Worm (Caenorhabditis elegans): ENCODE data around the gene ragc-1.

The ragc-1 gene

DNA sequence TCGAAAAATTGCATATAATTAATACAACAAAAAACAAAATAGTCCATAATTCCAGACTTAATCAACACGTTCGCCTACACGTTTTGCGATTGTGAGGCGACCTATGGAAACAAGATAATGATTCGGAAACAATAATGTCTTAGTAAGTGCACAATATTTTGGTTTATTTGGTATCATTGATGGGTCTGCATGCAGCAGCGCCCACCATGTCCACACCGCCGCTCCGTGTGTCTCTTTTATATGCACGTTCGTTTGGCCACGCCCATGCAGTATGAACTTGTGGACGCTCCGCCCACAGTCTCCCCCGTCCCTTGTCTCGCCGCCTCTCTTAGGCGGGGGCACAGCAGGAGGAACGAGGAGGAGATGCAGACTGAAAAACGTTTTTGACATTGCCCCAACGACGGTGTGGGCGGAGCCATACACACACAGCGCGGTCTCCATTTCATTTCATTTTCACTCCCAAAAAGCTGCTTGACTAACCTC lies 10.5 kb downstream of the ragc-1 start, which contains the start of gene mig-38 (continued):
- peak; percentile 48; the same call in 1 of the 2 replicates for TF ChIP-seq mcd-1 (GFP tag; IDR thresholded peaks at IDR 0.05)
- peak; percentile 52 for TF ChIP-seq lin-40 (tag; optimal IDR thresholded peaks at IDR 0.05)
- TF ChIP-seq chd-7 (tag; optimal IDR thresholded peaks at IDR 0.05): peak; percentile 48
- no peak for TF ChIP-seq sdz-38 (tag; optimal IDR thresholded peaks at IDR 0.05)
- TF ChIP-seq ztf-22 (GFP tag; optimal IDR thresholded peaks at IDR 0.05): no peak
- no peak for TF ChIP-seq sea-2 (GFP tag; IDR thresholded peaks at IDR 0.05)
- peak; percentile 55 for TF ChIP-seq dox-1 (GFP tag; IDR thresholded peaks at IDR 0.05)
- TF ChIP-seq K12H6.12 (tag; optimal IDR thresholded peaks at IDR 0.05): peak; percentile 52
- TF ChIP-seq lir-1 (GFP tag; conservative IDR thresholded peaks at IDR 0.05): no peak
- no peak for TF ChIP-seq pbrm-1 (GFP tag; IDR thresholded peaks at IDR 0.05)
- TF ChIP-seq Y95B8A.8 (GFP tag; IDR thresholded peaks at IDR 0.05): 0 out of 2 replicates have a peak, but pooled peaks have one; percentile 13
- TF ChIP-seq hsf-1 (GFP tag; IDR thresholded peaks at IDR 0.05): no peak
- TF ChIP-seq snpc-4 (GFP tag; optimal IDR thresholded peaks at IDR 0.05): no peak
- TF ChIP-seq snpc-4 (tag; optimal IDR thresholded peaks at IDR 0.05): peak in 1 of 4 experiments; percentile 4
- TF ChIP-seq aptf-2 (GFP tag; conservative IDR thresholded peaks at IDR 0.05): no peak
- peak; percentile 22 for TF ChIP-seq atf-7 (tag; optimal IDR thresholded peaks at IDR 0.05)
- peak; percentile 41; the same call in 1 of the 2 replicates for TF ChIP-seq hmg-1.2 (GFP tag; IDR thresholded peaks at IDR 0.05)
- TF ChIP-seq B0261.1 (tag; optimal IDR thresholded peaks at IDR 0.05): no peak
- no peak for TF ChIP-seq nhr-120 (GFP tag; IDR thresholded peaks at IDR 0.05)
- TF ChIP-seq gei-17 (GFP tag; optimal IDR thresholded peaks at IDR 0.05): peak; percentile 32
- TF ChIP-seq C17E4.6 (GFP tag; IDR thresholded peaks at IDR 0.05): 0 out of 2 replicates have a peak, but pooled peaks have one; percentile 20
- peak; percentile 29 for TF ChIP-seq athp-1 (tag; optimal IDR thresholded peaks at IDR 0.05)
- TF ChIP-seq lag-1 (GFP tag; IDR thresholded peaks at IDR 0.05): no peak
- TF ChIP-seq somi-1 (GFP tag; optimal IDR thresholded peaks at IDR 0.05): peak; percentile 22
- no peak for TF ChIP-seq die-1 (tag; optimal IDR thresholded peaks at IDR 0.05)
- peak; percentile 75 for TF ChIP-seq nhr-80 (tag; optimal IDR thresholded peaks at IDR 0.05)
- no peak for TF ChIP-seq cebp-1 (GFP tag; IDR thresholded peaks at IDR 0.05)
- TF ChIP-seq cebp-1 (tag; optimal IDR thresholded peaks at IDR 0.05): peak; percentile 54
- no peak for TF ChIP-seq T26A5.8 (tag; optimal IDR thresholded peaks at IDR 0.05)
- TF ChIP-seq let-526 (GFP tag; IDR thresholded peaks at IDR 0.05): no peak
- peak; percentile 53 for TF ChIP-seq F23B12.7 (tag; optimal IDR thresholded peaks at IDR 0.05; ENCODE audit: insufficient read depth)
- TF ChIP-seq B0019.2 (GFP tag; conservative IDR thresholded peaks at IDR 0.05): no peak
- TF ChIP-seq ceh-27 (GFP tag; optimal IDR thresholded peaks at IDR 0.05): peak; percentile 11

DNA sequence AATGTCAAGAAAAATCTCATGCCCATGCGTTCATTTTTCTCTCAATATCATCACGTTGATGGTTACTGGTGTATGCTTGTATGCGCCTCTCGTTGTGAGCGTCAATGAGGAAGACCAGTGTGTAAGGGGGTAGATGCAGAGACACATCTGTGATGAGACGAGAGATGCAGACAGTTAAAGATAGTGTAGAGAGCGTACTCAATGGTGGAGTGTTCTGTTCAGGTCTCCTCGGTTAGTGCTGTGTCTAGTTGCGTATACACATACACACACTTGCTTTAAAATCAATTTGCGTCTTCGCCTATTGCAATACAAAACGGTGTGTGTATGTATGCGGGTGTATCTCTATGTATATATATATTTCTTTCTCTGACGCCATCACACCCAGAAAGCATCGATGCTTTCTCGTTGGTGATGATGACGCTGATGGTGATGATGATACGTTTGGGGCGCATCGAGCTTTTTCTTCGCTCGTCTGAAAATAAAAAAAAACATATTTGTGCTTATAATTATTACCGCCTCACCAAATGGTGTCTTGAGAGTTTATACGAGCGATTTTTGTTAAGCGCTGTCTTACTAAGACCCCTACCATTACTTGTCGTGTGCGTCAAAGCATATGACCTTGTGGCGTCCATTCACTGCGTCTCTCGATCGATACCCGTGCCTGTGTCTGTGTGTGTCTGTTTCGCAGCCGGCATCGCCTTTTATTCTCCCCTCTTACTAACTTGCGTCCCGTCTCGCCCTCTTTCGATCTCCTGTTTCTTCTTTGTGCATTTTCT lies 11.1 kb downstream of the ragc-1 start, which contains the start of gene F40F11.3:
TSS of gene F40F11.3 (minus strand) at position 589 of the 776 bp plus-strand sequence.
- TF ChIP-seq snpc-4 (GFP tag; optimal IDR thresholded peaks at IDR 0.05): no peak
- peak in 3 of 4 experiments; percentile 20 to 44 (median 26) for TF ChIP-seq snpc-4 (tag; optimal IDR thresholded peaks at IDR 0.05)
- peak; percentile 87 for TF ChIP-seq repo-1 (tag; optimal IDR thresholded peaks at IDR 0.05)
- no peak for TF ChIP-seq rcor-1 (GFP tag; IDR thresholded peaks at IDR 0.05)
- TF ChIP-seq T26A5.8 (tag; optimal IDR thresholded peaks at IDR 0.05): no peak
- TF ChIP-seq ztf-6 (GFP tag; IDR thresholded peaks at IDR 0.05): no peak
- no peak for TF ChIP-seq snpc-3.4 (tag; optimal IDR thresholded peaks at IDR 0.05)
- no peak for TF ChIP-seq ztf-25 (GFP tag; IDR thresholded peaks at IDR 0.05)
- peak; percentile 77 for TF ChIP-seq nfyb-1 (GFP tag; IDR thresholded peaks at IDR 0.05)
- TF ChIP-seq K11D2.4 (GFP tag; IDR thresholded peaks at IDR 0.05): peak; percentile 61
- no peak for TF ChIP-seq mel-28 (tag; optimal IDR thresholded peaks at IDR 0.05; ENCODE audit: borderline replicate concordance)
- no peak; the same call in 1 of the 2 replicates for TF ChIP-seq Y53G8AR.9 (GFP tag; conservative IDR thresholded peaks at IDR 0.05)
- TF ChIP-seq B0035.1 (tag; optimal IDR thresholded peaks at IDR 0.05): no peak
- TF ChIP-seq lsy-27 (tag; optimal IDR thresholded peaks at IDR 0.05; ENCODE audit: borderline replicate concordance, insufficient read depth): no peak
- peak; percentile 73 for TF ChIP-seq ekl-4 (GFP tag; IDR thresholded peaks at IDR 0.05)
- TF ChIP-seq efl-1 (GFP tag; optimal IDR thresholded peaks at IDR 0.05): no peak
- no peak for TF ChIP-seq F37B4.10 (GFP tag; IDR thresholded peaks at IDR 0.05)
- TF ChIP-seq B0261.1 (tag; optimal IDR thresholded peaks at IDR 0.05): no peak
- peak; percentile 75 for TF ChIP-seq K12H6.12 (tag; optimal IDR thresholded peaks at IDR 0.05)
